Worm (Caenorhabditis elegans): Measurements from ENCODE around the gene atp-4.

Gene atp-4

DNA sequence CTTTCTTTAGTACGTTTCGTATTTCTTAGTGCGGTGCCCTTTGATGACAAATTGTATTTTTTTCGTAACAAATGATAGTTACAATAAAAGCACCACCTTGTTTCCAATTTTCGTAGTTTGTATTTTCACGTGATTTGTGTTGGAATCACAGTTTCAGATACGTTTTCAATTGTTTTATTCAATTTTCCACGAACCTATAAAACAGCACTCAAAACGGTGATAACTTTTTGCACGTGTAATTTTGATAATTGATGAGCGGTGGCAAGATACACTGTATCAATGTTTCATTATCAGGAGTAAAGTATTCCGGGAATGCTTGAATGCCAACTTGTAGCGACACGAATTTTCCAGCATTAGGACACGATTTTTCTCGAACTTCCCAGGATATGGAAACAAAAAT, 15.8 kb downstream of the atp-4 start (continued):
- TF ChIP-seq lir-3 (tag; optimal IDR thresholded peaks at IDR 0.05) (no peak), lin-15B (tag; optimal IDR thresholded peaks at IDR 0.05) (no peak), F37D6.2 (tag; optimal IDR thresholded peaks at IDR 0.05) (no peak), jun-1 (tag; optimal IDR thresholded peaks at IDR 0.05) (no peak), nhr-6 (tag; optimal IDR thresholded peaks at IDR 0.05) (no peak), zfp-3 (GFP tag; conservative IDR thresholded peaks at IDR 0.05) (no peak), mdt-29 (GFP tag; IDR thresholded peaks at IDR 0.05) (no peak), unc-39 (tag; optimal IDR thresholded peaks at IDR 0.05) (no peak), rbr-2 (tag; optimal IDR thresholded peaks at IDR 0.05) (no peak), Y48G9A.11 (GFP tag; IDR thresholded peaks at IDR 0.05) (no peak), zip-2 (tag; optimal IDR thresholded peaks at IDR 0.05) (no peak), dmd-9 (GFP tag; IDR thresholded peaks at IDR 0.05) (no peak), madf-9 (GFP tag; conservative IDR thresholded peaks at IDR 0.05) (no peak), zfp-2 (tag; optimal IDR thresholded peaks at IDR 0.05) (no peak), tra-1 (GFP tag; IDR thresholded peaks at IDR 0.05) (peak; percentile 67; the same call in 1 of the 2 replicates), hlh-30 (tag; optimal IDR thresholded peaks at IDR 0.05; ENCODE audit: insufficient read depth) (peak; percentile 50), nhr-10 (tag; optimal IDR thresholded peaks at IDR 0.05) (no peak), mdl-1 (tag; optimal IDR thresholded peaks at IDR 0.05) (peak in 1 of 2 experiments; percentile 75), lin-13 (GFP tag; optimal IDR thresholded peaks at IDR 0.05) (no peak), F44E2.7 (GFP tag; IDR thresholded peaks at IDR 0.05) (no peak), cey-2 (tag; optimal IDR thresholded peaks at IDR 0.05; ENCODE audit: borderline replicate concordance, insufficient read depth) (no peak), ama-1 (optimal IDR thresholded peaks at IDR 0.05) (no peak), snpc-1.2 (GFP tag; IDR thresholded peaks at IDR 0.05) (no peak), nhr-42 (GFP tag; IDR thresholded peaks at IDR 0.05) (no peak), gei-8 (GFP tag; optimal IDR thresholded peaks at IDR 0.05) (no peak), attf-4 (tag; optimal IDR thresholded peaks at IDR 0.05) (no peak), lin-39 (tag; optimal IDR thresholded peaks at IDR 0.05) (no peak), pqm-1 (tag; optimal IDR thresholded peaks at IDR 0.05) (peak; percentile 84), lin-1 (GFP tag; IDR thresholded peaks at IDR 0.05) (0 out of 2 replicates have a peak, but pooled peaks have one; percentile 11)

- no peak for TF ChIP-seq ceh-82 (tag; optimal IDR thresholded peaks at IDR 0.05)
- 0 out of 2 replicates have a peak, but pooled peaks have one; percentile 52 for TF ChIP-seq php-3 (GFP tag; IDR thresholded peaks at IDR 0.05)
- TF ChIP-seq lin-39 (tag; optimal IDR thresholded peaks at IDR 0.05): no peak
- TF ChIP-seq hlh-11 (tag; optimal IDR thresholded peaks at IDR 0.05): peak; percentile 33
- peak; percentile 79 for TF ChIP-seq pqm-1 (tag; optimal IDR thresholded peaks at IDR 0.05)
- TF ChIP-seq dmd-6 (GFP tag; IDR thresholded peaks at IDR 0.05): peak; percentile 63
- TF ChIP-seq nhr-28 (tag; optimal IDR thresholded peaks at IDR 0.05): peak; percentile 29
Measured at ce11 chrV:6408733-6409227, 18.1 kb downstream of the atp-4 start, which contains the start of gene bcf-1. bcf-1 (minus strand) TSS chrV:6408783.

DNA sequence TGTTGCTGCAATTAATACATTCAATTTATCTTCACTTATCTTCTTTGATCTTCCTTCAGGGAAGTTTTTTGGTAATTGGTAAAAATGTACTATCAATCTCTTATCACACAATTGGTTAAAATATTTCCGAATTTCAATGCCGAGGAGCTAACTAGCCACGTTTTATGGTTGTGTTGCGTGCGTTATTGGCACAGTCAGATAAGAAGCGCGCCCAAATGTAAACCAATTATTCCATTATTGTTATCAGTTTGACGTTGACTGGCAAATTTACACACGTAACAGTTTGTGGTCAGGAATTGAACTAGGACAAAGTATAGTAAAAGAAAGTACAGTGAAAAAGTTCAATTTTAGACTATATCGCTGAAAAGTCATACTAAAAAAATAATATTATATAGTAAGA, 19.3 kb downstream of the atp-4 start:
- peak; percentile 93 for TF ChIP-seq php-3 (GFP tag; IDR thresholded peaks at IDR 0.05)
- peak; percentile 73 for TF ChIP-seq dve-1 (tag; optimal IDR thresholded peaks at IDR 0.05; ENCODE audit: insufficient read depth)
- TF ChIP-seq hlh-11 (tag; optimal IDR thresholded peaks at IDR 0.05): peak; percentile 63
- TF ChIP-seq dmd-6 (GFP tag; IDR thresholded peaks at IDR 0.05): peak; percentile 34
- no peak for TF ChIP-seq sdz-12 (GFP tag; optimal IDR thresholded peaks at IDR 0.05)
- TF ChIP-seq pqm-1 (tag; optimal IDR thresholded peaks at IDR 0.05): peak; percentile 34
- TF ChIP-seq nhr-28 (tag; optimal IDR thresholded peaks at IDR 0.05): peak; percentile 84
- peak; percentile 43 for TF ChIP-seq mes-2 (tag; optimal IDR thresholded peaks at IDR 0.05; ENCODE audit: poor library complexity, severe bottlenecking)
- no peak for TF ChIP-seq daf-16 (GFP tag; optimal IDR thresholded peaks at IDR 0.05)
- peak; percentile 87 for TF ChIP-seq daf-16 (tag; optimal IDR thresholded peaks at IDR 0.05)
- no peak for TF ChIP-seq rbr-2 (tag; optimal IDR thresholded peaks at IDR 0.05)
- TF ChIP-seq nhr-102 (tag; optimal IDR thresholded peaks at IDR 0.05): peak; percentile 5

All from whole organism, L4 larva.